Worm (Caenorhabditis elegans) whole organism, L4/young adult: ENCODE results near the gene F35H10.3.

Source experiments
- W03F9.2 ChIP-seq: fragments of 150-350 bp; optimal IDR thresholded peaks from 2 replicates; lab custom pipeline; 2014; ENCODE audit warnings: missing biosample characterization, missing genetic modification characterization
- dao-5 ChIP-seq: sonication (generic microtip); optimal IDR thresholded peaks from 2 replicates; lab custom pipeline; 2016; ENCODE audit warnings: missing genotype, missing genetic modification characterization, moderate library complexity, missing compliant biosample characterization
- him-1 ChIP-seq: sonication (generic microtip); optimal IDR thresholded peaks from 2 replicates; lab custom pipeline; 2016; ENCODE audit warnings: missing genotype, missing genetic modification reagents, missing genetic modification characterization, missing compliant biosample characterization

DNA sequence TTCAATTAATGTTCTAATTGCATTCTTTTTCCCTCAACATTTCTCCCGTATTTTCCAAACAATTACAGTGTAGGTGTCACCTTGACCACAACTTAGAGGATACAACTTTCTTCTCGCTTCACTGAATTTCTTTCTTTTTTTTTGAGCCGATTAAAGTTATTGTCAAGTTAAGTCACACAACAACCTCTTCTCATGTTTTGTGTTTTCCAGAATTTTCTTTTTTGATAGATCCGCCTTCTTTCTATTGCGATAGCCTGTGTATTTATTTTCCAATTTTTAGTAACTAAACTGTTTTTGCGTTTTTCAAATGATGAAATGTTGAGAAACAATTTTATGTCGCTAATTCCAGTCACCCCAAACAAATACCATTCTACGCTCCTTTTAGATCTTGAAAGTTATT lies at the start of gene F35H10.3:
- TF ChIP-seq him-1 (tag; lab: Kevin White, UChicago) (no peak), W03F9.2 (no peak), dao-5 (tag; lab: Kevin White, UChicago) (no peak)
